Worm (Caenorhabditis elegans) whole organism, early embryonic: ENCODE measurements around the gene T04C12.11.
A peak's percentile ranks its signal among the peaks of the same experiment; 100 is the strongest.

Experiments used
- B0310.2 ChIP-seq: sonication (generic microtip); optimal IDR thresholded peaks from 2 replicates; lab custom pipeline; 2016; ENCODE audit warnings: mild to moderate bottlenecking, missing genetic modification characterization, missing compliant biosample characterization
- F13C5.2 ChIP-seq: sonication (generic microtip); optimal IDR thresholded peaks from 2 replicates; lab custom pipeline; 2017; ENCODE audit warnings: mild to moderate bottlenecking, missing genetic modification characterization, inconsistent platforms, missing compliant biosample characterization
- aly-1 ChIP-seq: sonication (generic microtip); optimal IDR thresholded peaks from 2 replicates; lab custom pipeline; 2016; ENCODE audit warnings: missing genetic modification characterization, missing compliant biosample characterization
- ama-1 ChIP-seq: fragments of 150-350 bp; optimal IDR thresholded peaks from 2 replicates; lab custom pipeline; 2014
- flt-1 ChIP-seq: fragments of 200-800 bp; sonication (Bioruptor generic); IDR thresholded peaks from 2 replicates; pipeline ENCODE4 v1.3.6; 2022; ENCODE audit warnings: missing genetic modification characterization, missing compliant biosample characterization
- hmbx-1 ChIP-seq: sonication (generic microtip); optimal IDR thresholded peaks from 2 replicates; lab custom pipeline; 2016; ENCODE audit warnings: mild to moderate bottlenecking, missing genetic modification characterization, missing compliant biosample characterization
- tra-4 ChIP-seq: sonication (generic microtip); optimal IDR thresholded peaks from 2 replicates; lab custom pipeline; 2017; ENCODE audit warnings: missing genetic modification characterization, missing compliant biosample characterization

DNA sequence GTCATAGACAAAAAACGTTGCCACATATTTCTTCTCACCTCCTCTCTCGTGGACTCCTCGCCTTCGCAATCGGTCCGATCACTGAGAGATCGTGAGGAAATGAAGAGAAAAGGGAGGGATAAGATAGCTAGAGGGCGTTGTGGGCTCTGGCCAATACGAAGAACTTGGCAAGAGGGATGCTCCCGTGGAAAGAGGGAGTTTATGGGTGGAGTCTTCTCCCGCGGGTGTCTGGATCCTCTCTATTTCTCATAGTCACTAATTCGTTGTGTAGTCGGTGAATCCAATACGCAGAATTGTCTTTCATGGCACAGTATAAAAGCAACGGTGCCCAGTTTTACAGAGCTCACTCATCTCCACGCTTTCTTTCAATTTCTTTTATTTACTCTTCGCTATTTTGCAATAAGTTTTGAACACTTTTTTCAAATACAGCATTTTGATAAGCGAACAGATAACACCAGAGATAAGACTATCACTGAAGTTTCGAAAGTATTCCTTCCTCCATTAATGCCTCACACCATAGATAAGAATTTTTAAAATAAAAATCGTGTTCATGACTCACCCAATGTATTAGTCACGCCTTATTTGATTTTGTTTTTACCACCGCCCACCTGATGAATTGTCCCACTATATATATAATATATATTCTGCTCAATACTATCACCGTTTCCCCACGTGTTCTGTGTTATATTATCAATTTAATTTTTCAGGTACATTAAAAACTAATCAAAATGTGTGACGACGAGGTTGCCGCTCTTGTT is 20.4 kb upstream of the T04C12.11 start, which contains the start of gene act-1:
- no peak for TF ChIP-seq ama-1 (lab: Kevin White, UChicago)
- TF ChIP-seq B0310.2 (tag; lab: Kevin White, UChicago): no peak
- TF ChIP-seq hmbx-1 (tag; lab: Kevin White, UChicago): no peak
- TF ChIP-seq tra-4 (tag; lab: Kevin White, UChicago): no peak
- TF ChIP-seq aly-1: no peak
- TF ChIP-seq F13C5.2: peak; percentile 26
- TF ChIP-seq flt-1: 0 out of 2 replicates have a peak, but pooled peaks have one; percentile 37
